Fruit fly (Drosophila melanogaster): ENCODE results near the gene laza.
A peak's percentile ranks its signal among the peaks of the same experiment; 100 is the strongest.

The laza gene

DNA sequence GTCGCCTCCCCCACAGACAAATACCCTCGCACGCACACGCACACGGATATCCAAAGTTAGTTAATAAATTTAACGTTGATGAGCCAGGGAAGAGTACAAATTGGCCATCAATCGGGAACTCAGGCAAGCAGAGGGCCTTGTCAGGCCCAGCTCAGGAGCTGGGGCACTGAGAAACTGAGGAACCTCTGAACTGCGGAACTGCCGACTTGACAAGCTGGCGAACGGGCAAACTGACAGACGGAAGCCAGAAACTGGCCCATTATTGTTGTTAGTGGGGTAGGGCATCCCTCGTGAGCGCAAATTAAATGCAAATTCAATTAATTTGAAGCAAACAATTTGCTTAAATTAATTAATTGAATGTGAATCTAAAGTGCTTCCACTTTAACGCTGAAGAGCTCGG, 44.8 kb downstream of the laza start:
- TF ChIP-seq CG16779 (tag; optimal IDR thresholded peaks at IDR 0.05) (no peak), acj6 (GFP tag; optimal IDR thresholded peaks at IDR 0.05) (no peak), Blimp-1 (GFP tag; optimal IDR thresholded peaks at IDR 0.05) (no peak), svp (GFP tag) (peak; percentile 40)

Measured in whole organism, prepupa.